Fruit fly (Drosophila melanogaster): ENCODE measurements around the gene CadN.

Gene CadN

DNA sequence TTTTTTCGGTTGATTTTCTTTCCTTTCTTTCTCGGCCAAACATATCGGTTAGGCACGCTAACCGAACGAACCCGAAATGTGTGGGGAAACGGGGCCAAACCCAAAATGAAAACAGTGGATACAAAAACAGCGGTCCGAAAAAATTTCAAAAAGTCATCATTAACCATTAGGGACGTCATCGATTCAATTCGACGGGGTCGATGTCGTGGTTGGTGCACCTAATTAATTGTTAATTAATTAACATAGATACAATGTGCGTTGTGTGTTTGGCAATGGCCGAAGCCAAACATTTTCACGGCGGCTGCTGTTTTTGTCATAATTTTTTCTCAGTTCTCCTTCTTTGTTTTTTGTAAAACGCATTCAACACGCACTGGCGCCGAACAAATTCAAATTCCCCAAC is 9.6 kb downstream of the CadN start:
- no peak for TF ChIP-seq tai (GFP tag; optimal IDR thresholded peaks at IDR 0.05)
- no peak for TF ChIP-seq Hr78 (GFP tag; optimal IDR thresholded peaks at IDR 0.05)
- no peak for TF ChIP-seq Vsx2 (GFP tag; optimal IDR thresholded peaks at IDR 0.05; ENCODE audit: partially characterized antibody)
- TF ChIP-seq h (GFP tag; optimal IDR thresholded peaks at IDR 0.05) = no peak
- TF ChIP-seq pan (optimal IDR thresholded peaks at IDR 0.05) = no peak
- no peak for TF ChIP-seq br (GFP tag; optimal IDR thresholded peaks at IDR 0.05)
- no peak for TF ChIP-seq lola (GFP tag; optimal IDR thresholded peaks at IDR 0.05)
- TF ChIP-seq Hnf4 (GFP tag; optimal IDR thresholded peaks at IDR 0.05) = no peak
- no peak for TF ChIP-seq Myc (optimal IDR thresholded peaks at IDR 0.05)
- no peak for TF ChIP-seq N (GFP tag; optimal IDR thresholded peaks at IDR 0.05)
- no peak for TF ChIP-seq jim (GFP tag; optimal IDR thresholded peaks at IDR 0.05)
- TF ChIP-seq usp (GFP tag; optimal IDR thresholded peaks at IDR 0.05) = no peak
- TF ChIP-seq sv (GFP tag; optimal IDR thresholded peaks at IDR 0.05) = no peak
- TF ChIP-seq Dfd (GFP tag; optimal IDR thresholded peaks at IDR 0.05) = no peak

DNA sequence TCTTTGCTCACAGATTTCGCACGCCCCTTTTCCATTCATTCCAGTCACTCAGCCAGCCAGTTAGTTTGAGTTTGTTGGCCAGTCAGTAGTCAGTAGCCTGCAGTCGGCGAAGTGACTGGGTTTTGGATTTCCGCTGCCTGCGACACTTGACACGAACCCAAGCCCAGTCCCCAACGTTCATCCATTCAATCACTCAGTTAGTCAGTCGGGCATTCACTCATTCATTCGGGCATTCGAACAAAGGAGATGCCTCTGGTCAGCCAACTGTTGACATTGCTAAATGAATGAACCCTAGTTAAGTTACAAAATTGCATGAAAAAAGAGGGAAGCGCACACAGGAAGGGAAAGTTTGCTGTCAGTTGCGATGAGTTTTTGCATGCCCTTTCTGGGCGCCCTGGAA is 15.0 kb downstream of the CadN start:
- TF ChIP-seq sv (GFP tag; optimal IDR thresholded peaks at IDR 0.05) (no peak), foxo (GFP tag; optimal IDR thresholded peaks at IDR 0.05) (no peak), OdsH (GFP tag; optimal IDR thresholded peaks at IDR 0.05) (no peak), h (GFP tag; optimal IDR thresholded peaks at IDR 0.05) (no peak), N (GFP tag; optimal IDR thresholded peaks at IDR 0.05) (no peak)

dm6 chr2L:17755576-17755975 is 22.6 kb downstream of the CadN start:
- no peak for TF ChIP-seq CG32264 (GFP tag; optimal IDR thresholded peaks at IDR 0.05)

- TF ChIP-seq Myc (optimal IDR thresholded peaks at IDR 0.05) (no peak), Jra (GFP tag; optimal IDR thresholded peaks at IDR 0.05) (no peak)
These were observed 24.0 kb downstream of the CadN start for dm6 chr2L:17754108-17754507.

dm6 chr2L:17752406-17752805 is 25.7 kb downstream of the CadN start:
- TF ChIP-seq psq (GFP tag; optimal IDR thresholded peaks at IDR 0.05) (no peak), Myc (optimal IDR thresholded peaks at IDR 0.05) (no peak), Sp1 (GFP tag; optimal IDR thresholded peaks at IDR 0.05) (no peak), dsf (GFP tag; optimal IDR thresholded peaks at IDR 0.05; ENCODE audit: borderline replicate concordance) (no peak), dmrt93B (GFP tag; optimal IDR thresholded peaks at IDR 0.05) (no peak), dl (GFP tag; optimal IDR thresholded peaks at IDR 0.05; ENCODE audit: insufficient read depth in 1 of 2, partially characterized antibody in 2 of 2) (peak in 1 of 2 experiments; percentile 9), Hnf4 (GFP tag; optimal IDR thresholded peaks at IDR 0.05) (no peak), HLH106 (tag; optimal IDR thresholded peaks at IDR 0.05) (no peak), fru (GFP tag; optimal IDR thresholded peaks at IDR 0.05) (no peak)

DNA sequence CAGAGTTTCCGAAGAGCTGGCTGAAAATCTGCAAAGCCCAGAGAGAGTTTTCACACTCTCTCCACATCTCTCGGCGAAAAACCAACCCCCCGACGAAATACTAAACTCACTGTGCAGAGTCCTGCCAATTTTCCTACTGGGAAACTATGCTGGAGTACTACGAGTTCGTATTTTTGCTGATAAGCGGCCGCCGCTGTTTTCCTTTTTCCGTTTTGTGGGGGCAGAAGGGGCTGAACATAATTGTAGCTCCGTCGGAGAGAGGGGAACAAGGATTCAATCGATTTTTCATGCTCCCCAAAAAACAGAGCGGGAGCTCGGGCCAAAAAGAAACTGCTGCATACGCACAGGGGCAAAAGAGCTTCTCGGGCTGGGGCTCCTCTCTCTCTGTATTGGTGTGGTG is 26.9 kb downstream of the CadN start:
- TF ChIP-seq lola (GFP tag; optimal IDR thresholded peaks at IDR 0.05) (no peak), sage (GFP tag; optimal IDR thresholded peaks at IDR 0.05) (no peak), jim (GFP tag; optimal IDR thresholded peaks at IDR 0.05) (no peak), N (GFP tag; optimal IDR thresholded peaks at IDR 0.05) (no peak), Abd-B (GFP tag; optimal IDR thresholded peaks at IDR 0.05) (no peak), Dfd (GFP tag; optimal IDR thresholded peaks at IDR 0.05) (no peak), Rel (GFP tag; optimal IDR thresholded peaks at IDR 0.05) (no peak), Rel (tag; optimal IDR thresholded peaks at IDR 0.05) (no peak), Jra (GFP tag; optimal IDR thresholded peaks at IDR 0.05) (no peak), Mio (GFP tag; optimal IDR thresholded peaks at IDR 0.05) (no peak), GATAd (GFP tag; optimal IDR thresholded peaks at IDR 0.05) (no peak), HLH106 (tag; optimal IDR thresholded peaks at IDR 0.05) (no peak)

DNA sequence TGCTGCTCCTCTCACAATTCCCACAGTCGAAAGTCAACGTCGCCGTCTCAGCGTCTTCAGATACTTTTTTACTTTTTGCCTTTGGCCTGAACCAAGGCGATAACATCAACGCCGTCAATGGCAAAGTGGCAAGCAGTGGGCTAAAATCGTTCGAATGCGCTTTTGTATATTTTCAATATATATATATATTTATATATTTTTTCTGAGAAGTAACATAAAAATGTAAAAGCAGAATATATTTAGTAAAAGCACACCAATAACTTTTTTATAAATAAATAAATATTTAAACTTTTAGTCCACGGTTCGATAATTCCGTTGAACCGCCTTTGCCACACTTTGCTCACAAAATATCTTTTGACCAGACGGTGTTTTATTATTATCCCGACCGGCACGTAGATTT is 28.0 kb downstream of the CadN start:
- TF ChIP-seq jim (GFP tag; optimal IDR thresholded peaks at IDR 0.05) = no peak
- peak in 1 of 2 experiments; percentile 51 for TF ChIP-seq foxo (GFP tag; optimal IDR thresholded peaks at IDR 0.05)
- no peak for TF ChIP-seq Abd-B (GFP tag; optimal IDR thresholded peaks at IDR 0.05)
- TF ChIP-seq ey (GFP tag; optimal IDR thresholded peaks at IDR 0.05) = no peak
- no peak for TF ChIP-seq pan (optimal IDR thresholded peaks at IDR 0.05)
- TF ChIP-seq Dif (GFP tag; optimal IDR thresholded peaks at IDR 0.05; ENCODE audit: partially characterized antibody) = no peak
- TF ChIP-seq woc (GFP tag; optimal IDR thresholded peaks at IDR 0.05) = peak; percentile 5
- TF ChIP-seq Jra (GFP tag; optimal IDR thresholded peaks at IDR 0.05) = no peak
- peak; percentile 72 for TF ChIP-seq psq (GFP tag; optimal IDR thresholded peaks at IDR 0.05)
- TF ChIP-seq brk (GFP tag; optimal IDR thresholded peaks at IDR 0.05) = peak; percentile 28
- TF ChIP-seq dmrt93B (GFP tag; optimal IDR thresholded peaks at IDR 0.05) = peak; percentile 35
- TF ChIP-seq dsf (GFP tag; optimal IDR thresholded peaks at IDR 0.05; ENCODE audit: borderline replicate concordance) = no peak
- no peak for TF ChIP-seq Rel (GFP tag; optimal IDR thresholded peaks at IDR 0.05)
- no peak for TF ChIP-seq Rel (tag; optimal IDR thresholded peaks at IDR 0.05)
- peak; percentile 60 for TF ChIP-seq HLH106 (tag; optimal IDR thresholded peaks at IDR 0.05)
- no peak for TF ChIP-seq lola (GFP tag; optimal IDR thresholded peaks at IDR 0.05)
- TF ChIP-seq h (GFP tag; optimal IDR thresholded peaks at IDR 0.05) = peak; percentile 42
- no peak for TF ChIP-seq Hnf4 (GFP tag; optimal IDR thresholded peaks at IDR 0.05)
- TF ChIP-seq dl (GFP tag; optimal IDR thresholded peaks at IDR 0.05; ENCODE audit: insufficient read depth in 1 of 2, partially characterized antibody in 2 of 2) = no peak
- no peak for TF ChIP-seq Hr78 (GFP tag; optimal IDR thresholded peaks at IDR 0.05)
- TF ChIP-seq CrebA (GFP tag; optimal IDR thresholded peaks at IDR 0.05; ENCODE audit: borderline replicate concordance) = no peak
- peak; percentile 67 for TF ChIP-seq rgr (GFP tag; optimal IDR thresholded peaks at IDR 0.05)
- TF ChIP-seq Vsx2 (GFP tag; optimal IDR thresholded peaks at IDR 0.05; ENCODE audit: partially characterized antibody) = no peak
- TF ChIP-seq Dfd (GFP tag; optimal IDR thresholded peaks at IDR 0.05) = no peak
- TF ChIP-seq N (GFP tag; optimal IDR thresholded peaks at IDR 0.05) = no peak
